Fruit fly (Drosophila melanogaster) whole organism, pupa: Measurements from ENCODE around the gene fit.

Source experiments
- CG12605 ChIP-seq: fragments of 200-800 bp; sonication (Bioruptor generic); IDR thresholded peaks from 2 replicates; pipeline ENCODE4 v1.3.6; 2022; ENCODE audit warnings: missing biosample characterization, missing genetic modification characterization
- CG13204 ChIP-seq: fragments of 200-800 bp; sonication (Bioruptor generic); optimal IDR thresholded peaks from 2 replicates; lab custom pipeline; 2018; ENCODE audit warnings: missing biosample characterization, mild to moderate bottlenecking, missing genetic modification characterization, moderate library complexity
- CG8301 ChIP-seq: fragments of 200-800 bp; sonication (Bioruptor generic); optimal IDR thresholded peaks from 2 replicates; lab custom pipeline; 2018; ENCODE audit warnings: missing biosample characterization, mild to moderate bottlenecking, missing genetic modification characterization
- CG9948 ChIP-seq: fragments of 200-800 bp; sonication (Bioruptor generic); optimal IDR thresholded peaks from 2 replicates; lab custom pipeline; 2018; ENCODE audit warnings: missing biosample characterization, mild to moderate bottlenecking, missing genetic modification characterization, moderate library complexity
- EcR ChIP-seq: fragments of 200-800 bp; sonication (Bioruptor generic); optimal IDR thresholded peaks from 3 replicates; lab custom pipeline; 2019; ENCODE audit warnings: missing biosample characterization, missing genetic modification characterization, mild to moderate bottlenecking, moderate library complexity, missing genetic modification reagents
- Ets98B ChIP-seq: fragments of 200-800 bp; sonication (Bioruptor generic); IDR thresholded peaks from 2 replicates; pipeline ENCODE4 v1.3.6; 2022; ENCODE audit warnings: missing biosample characterization, missing genetic modification characterization
- Pif1A ChIP-seq: fragments of 200-800 bp; sonication (Bioruptor generic); optimal IDR thresholded peaks from 3 replicates; lab custom pipeline; 2016; ENCODE audit warnings: missing biosample characterization, missing genetic modification characterization
- fd96Ca ChIP-seq: fragments of 200-800 bp; sonication (Bioruptor generic); IDR thresholded peaks from 3 replicates; pipeline ENCODE4 v1.3.6; 2022; ENCODE audit warnings: missing biosample characterization, missing genetic modification characterization

DNA sequence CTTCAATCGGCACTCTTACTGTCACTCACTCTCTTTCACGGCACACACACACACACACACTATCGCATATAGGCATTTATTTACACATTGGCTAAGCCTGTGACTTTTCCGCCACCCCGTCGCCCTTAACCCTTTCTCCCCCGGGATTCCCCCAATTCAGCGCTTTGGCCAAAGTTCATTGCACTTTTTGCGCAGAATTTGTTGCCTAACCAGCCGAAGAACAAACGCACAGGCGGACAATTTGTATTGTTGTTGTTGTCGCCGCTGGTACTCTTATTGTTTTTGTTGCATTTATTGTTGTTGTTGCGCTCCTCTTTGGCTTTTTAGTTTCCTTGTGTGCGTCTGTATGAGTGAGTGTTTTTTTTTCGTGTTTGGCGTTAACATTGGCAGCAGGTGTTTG is 14.5 kb upstream of the fit start:
- TF ChIP-seq EcR (GFP tag; lab: Kevin White, UChicago), result peak; percentile 78
- no peak for TF ChIP-seq fd96Ca (GFP tag; lab: Robert Waterston, UW)
- TF ChIP-seq CG9948, result no peak
- TF ChIP-seq CG13204 (GFP tag; lab: Kevin White, UChicago), result no peak
- no peak for TF ChIP-seq Ets98B (GFP tag; lab: Robert Waterston, UW)
- no peak for TF ChIP-seq CG12605
- no peak for TF ChIP-seq CG8301 (tag; lab: Kevin White, UChicago)
- no peak for TF ChIP-seq Pif1A (GFP tag; lab: Kevin White, UChicago)
